Fruit fly (Drosophila melanogaster): Measurements from ENCODE around the gene Osi24.

The Osi24 gene

dm6 chr3R:6203000-6203399 lies 4.4 kb downstream of the Osi24 start:
- TF ChIP-seq ttk (optimal IDR thresholded peaks at IDR 0.05) (no peak), insv (optimal IDR thresholded peaks at IDR 0.05) (no peak), h (optimal IDR thresholded peaks at IDR 0.05) (no peak), Myc (optimal IDR thresholded peaks at IDR 0.05) (no peak), psq (optimal IDR thresholded peaks at IDR 0.05) (no peak), Sin3A (optimal IDR thresholded peaks at IDR 0.05) (no peak)

dm6 chr3R:6209073-6209472 lies 10.5 kb downstream of the Osi24 start, which contains the start of gene Osi2:
Gene Osi2 (plus strand): TSS chr3R:6209373.
- TF ChIP-seq psq (optimal IDR thresholded peaks at IDR 0.05) (no peak), h (optimal IDR thresholded peaks at IDR 0.05) (no peak), Myc (optimal IDR thresholded peaks at IDR 0.05) (no peak), insv (optimal IDR thresholded peaks at IDR 0.05) (no peak), ttk (optimal IDR thresholded peaks at IDR 0.05) (no peak), Sin3A (optimal IDR thresholded peaks at IDR 0.05) (no peak)

dm6 chr3R:6210266-6211040 lies 11.8 kb downstream of the Osi24 start:
- TF ChIP-seq ttk (optimal IDR thresholded peaks at IDR 0.05) (no peak), Myc (optimal IDR thresholded peaks at IDR 0.05) (no peak), psq (optimal IDR thresholded peaks at IDR 0.05) (no peak), insv (optimal IDR thresholded peaks at IDR 0.05) (no peak), h (optimal IDR thresholded peaks at IDR 0.05) (no peak), Sin3A (optimal IDR thresholded peaks at IDR 0.05) (no peak)

dm6 chr3R:6211041-6211377 lies 12.4 kb downstream of the Osi24 start:
- TF ChIP-seq ttk (optimal IDR thresholded peaks at IDR 0.05) (no peak), Sin3A (optimal IDR thresholded peaks at IDR 0.05) (no peak), psq (optimal IDR thresholded peaks at IDR 0.05) (no peak), h (optimal IDR thresholded peaks at IDR 0.05) (no peak), Myc (optimal IDR thresholded peaks at IDR 0.05) (no peak), insv (optimal IDR thresholded peaks at IDR 0.05) (no peak)

dm6 chr3R:6214227-6214626 lies 15.6 kb downstream of the Osi24 start:
- no peak for TF ChIP-seq insv (optimal IDR thresholded peaks at IDR 0.05)
- TF ChIP-seq h (optimal IDR thresholded peaks at IDR 0.05) = no peak
- TF ChIP-seq ttk (optimal IDR thresholded peaks at IDR 0.05) = no peak
- TF ChIP-seq Sin3A (optimal IDR thresholded peaks at IDR 0.05) = no peak
- no peak for TF ChIP-seq psq (optimal IDR thresholded peaks at IDR 0.05)
- TF ChIP-seq Myc (optimal IDR thresholded peaks at IDR 0.05) = no peak

- no peak for TF ChIP-seq Myc (optimal IDR thresholded peaks at IDR 0.05)
- TF ChIP-seq Sin3A (optimal IDR thresholded peaks at IDR 0.05) = no peak
- no peak for TF ChIP-seq psq (optimal IDR thresholded peaks at IDR 0.05)
- no peak for TF ChIP-seq h (optimal IDR thresholded peaks at IDR 0.05)
Observed at dm6 chr3R:6215053-6215882, 16.7 kb downstream of the Osi24 start, which contains the start of gene Osi3. Gene Osi3 (plus strand): TSS chr3R:6215832.

- TF ChIP-seq h (optimal IDR thresholded peaks at IDR 0.05) (no peak), Myc (optimal IDR thresholded peaks at IDR 0.05) (no peak), insv (optimal IDR thresholded peaks at IDR 0.05) (no peak), psq (optimal IDR thresholded peaks at IDR 0.05) (no peak), ttk (optimal IDR thresholded peaks at IDR 0.05) (no peak), Sin3A (optimal IDR thresholded peaks at IDR 0.05) (no peak)
Observed at dm6 chr3R:6221681-6222080, 23.1 kb downstream of the Osi24 start, which contains the start of gene Osi4. Gene Osi4 (minus strand): TSS chr3R:6221781.

dm6 chr3R:6222119-6222518 lies 23.5 kb downstream of the Osi24 start:
- TF ChIP-seq ttk (optimal IDR thresholded peaks at IDR 0.05) = no peak

- TF ChIP-seq Myc (optimal IDR thresholded peaks at IDR 0.05) (no peak), ttk (optimal IDR thresholded peaks at IDR 0.05) (no peak), insv (optimal IDR thresholded peaks at IDR 0.05) (no peak), psq (optimal IDR thresholded peaks at IDR 0.05) (no peak), Sin3A (optimal IDR thresholded peaks at IDR 0.05) (no peak), h (optimal IDR thresholded peaks at IDR 0.05) (no peak)
Observed at dm6 chr3R:6226156-6226555, 27.5 kb downstream of the Osi24 start.

dm6 chr3R:6226997-6227562 lies 28.5 kb downstream of the Osi24 start, which contains the start of gene Osi5:
Gene Osi5 (plus strand): TSS chr3R:6227512.
- TF ChIP-seq insv (optimal IDR thresholded peaks at IDR 0.05) (no peak), Myc (optimal IDR thresholded peaks at IDR 0.05) (no peak), Sin3A (optimal IDR thresholded peaks at IDR 0.05) (no peak), psq (optimal IDR thresholded peaks at IDR 0.05) (no peak), h (optimal IDR thresholded peaks at IDR 0.05) (no peak), ttk (optimal IDR thresholded peaks at IDR 0.05) (no peak)

dm6 chr3R:6229055-6229841 lies 30.6 kb downstream of the Osi24 start:
- TF ChIP-seq h (optimal IDR thresholded peaks at IDR 0.05) = no peak
- no peak for TF ChIP-seq psq (optimal IDR thresholded peaks at IDR 0.05)
- TF ChIP-seq insv (optimal IDR thresholded peaks at IDR 0.05) = no peak
- TF ChIP-seq ttk (optimal IDR thresholded peaks at IDR 0.05) = no peak
- TF ChIP-seq Sin3A (optimal IDR thresholded peaks at IDR 0.05) = no peak
- no peak for TF ChIP-seq Myc (optimal IDR thresholded peaks at IDR 0.05)

Data from Kc167 (cell line).